Fruit fly (Drosophila melanogaster) Kc167 (cell line): Measurements from ENCODE around the gene bb8.

Source experiments
- Sin3A ChIP-seq: fragments of >200 bp; optimal IDR thresholded peaks from 2 replicates; lab custom pipeline; 2018; ENCODE audit warnings: missing external identifiers
- h ChIP-seq: fragments of >200 bp; optimal IDR thresholded peaks from 3 replicates; lab custom pipeline; 2018; ENCODE audit warnings: missing external identifiers

DNA sequence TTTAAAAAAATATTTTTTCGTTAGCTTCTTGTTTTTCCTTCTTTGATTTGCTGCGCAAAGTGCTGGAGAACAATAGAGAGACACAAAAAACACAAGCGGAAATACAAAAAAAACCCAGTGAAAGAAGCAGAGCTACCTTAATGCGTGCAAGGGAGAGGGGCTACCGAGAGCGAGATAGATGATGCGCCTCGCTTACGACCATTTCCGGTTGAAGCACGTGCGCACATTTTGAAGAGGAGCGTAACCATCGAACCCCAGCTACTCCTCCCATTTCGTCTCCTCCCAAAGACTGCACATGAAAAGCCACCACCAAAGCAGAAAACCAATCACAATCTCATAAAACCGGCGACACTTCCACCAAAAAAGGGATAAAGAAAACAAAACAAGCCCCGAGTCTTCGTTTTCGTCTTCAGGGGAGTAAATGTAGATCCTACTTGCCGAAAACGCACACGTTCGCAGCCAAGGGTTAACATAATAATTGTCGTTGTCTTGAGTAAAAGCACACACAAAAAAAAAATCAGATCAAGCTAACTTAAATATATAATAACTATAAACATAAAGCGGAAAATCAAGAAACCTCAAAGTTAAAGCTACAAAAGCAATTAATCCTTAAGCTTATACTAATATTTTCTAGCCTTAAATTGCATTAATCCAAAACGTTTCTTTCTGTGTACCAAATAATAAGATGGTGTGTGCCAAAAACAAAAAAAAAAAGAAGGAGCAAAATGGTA lies 7.3 kb upstream of the bb8 start:
- TF ChIP-seq h: no peak
- no peak for TF ChIP-seq Sin3A (lab: Kevin White, UChicago)
